Fruit fly (Drosophila melanogaster) whole organism, adult: ENCODE data around the gene CG31300.

Experiments
- CG14711 ChIP-seq: fragments of 200-800 bp; sonication (Bioruptor generic); optimal IDR thresholded peaks from 2 replicates; lab custom pipeline; 2018; ENCODE audit warnings: missing biosample characterization, mild to moderate bottlenecking, missing genetic modification characterization, moderate library complexity
- CG5204 ChIP-seq: fragments of 200-800 bp; sonication (Bioruptor generic); optimal IDR thresholded peaks from 2 replicates; lab custom pipeline; 2016; ENCODE audit warnings: missing biosample characterization, missing genetic modification characterization

dm6 chr3R:25321681-25322080 lies 38.3 kb downstream of the CG31300 start:
- TF ChIP-seq CG14711 (tag; lab: Kevin White, UChicago) (no peak), CG5204 (GFP tag; lab: Kevin White, UChicago) (no peak)
